Worm (Caenorhabditis elegans) whole organism, young adult: ENCODE measurements around the gene nhr-142.

Experiments
- B0261.1 ChIP-seq: sonication (generic microtip); optimal IDR thresholded peaks from 2 replicates; lab custom pipeline; 2016; ENCODE audit warnings: mild to moderate bottlenecking, missing genetic modification characterization, moderate library complexity, missing compliant biosample characterization
- B0336.3 ChIP-seq: fragments of 200-800 bp; sonication (Bioruptor generic); IDR thresholded peaks from 2 replicates; pipeline ENCODE4 v1.3.6; 2022; ENCODE audit warnings: missing genetic modification characterization, missing compliant biosample characterization
- C06A6.2 ChIP-seq: fragments of 200-800 bp; sonication (Bioruptor generic); conservative IDR thresholded peaks from 2 replicates; pipeline ENCODE4 v1.3.6; 2022; ENCODE audit warnings: missing genetic modification characterization, missing compliant biosample characterization
- C17E4.6 ChIP-seq: fragments of 200-800 bp; sonication (Bioruptor generic); IDR thresholded peaks from 2 replicates; pipeline ENCODE4 v1.3.6; 2022; ENCODE audit warnings: missing genetic modification reagents, missing genetic modification characterization, missing compliant biosample characterization
- D2030.7 ChIP-seq: fragments of 200-800 bp; sonication (Bioruptor generic); IDR thresholded peaks from 2 replicates; pipeline ENCODE4 v1.3.6; 2022; ENCODE audit warnings: missing genetic modification reagents, missing genetic modification characterization, missing compliant biosample characterization
- F33H1.4 ChIP-seq: fragments of 200-800 bp; sonication (Bioruptor generic); IDR thresholded peaks from 2 replicates; pipeline ENCODE4 v1.3.6; 2022; ENCODE audit warnings: missing genetic modification reagents, missing genetic modification characterization, missing compliant biosample characterization
- F52B5.7 ChIP-seq: sonication (generic microtip); optimal IDR thresholded peaks from 2 replicates; lab custom pipeline; 2016; ENCODE audit warnings: mild to moderate bottlenecking, missing genetic modification characterization, missing compliant biosample characterization
- F57C9.4 ChIP-seq: sonication (generic microtip); optimal IDR thresholded peaks from 2 replicates; lab custom pipeline; 2017; ENCODE audit warnings: mild to moderate bottlenecking, missing genetic modification characterization, missing compliant biosample characterization
- K12H6.12 ChIP-seq: fragments of 200-800 bp; sonication (Bioruptor generic); optimal IDR thresholded peaks from 2 replicates; lab custom pipeline; 2018; ENCODE audit warnings: mild to moderate bottlenecking, missing genetic modification characterization, missing compliant biosample characterization
- T07F8.4 ChIP-seq: sonication (generic microtip); optimal IDR thresholded peaks from 2 replicates; lab custom pipeline; 2016; ENCODE audit warnings: mild to moderate bottlenecking, missing genetic modification characterization, moderate library complexity, missing compliant biosample characterization
- ZK185.1 ChIP-seq: sonication (generic microtip); optimal IDR thresholded peaks from 2 replicates; lab custom pipeline; 2016; ENCODE audit warnings: mild to moderate bottlenecking, missing genetic modification characterization, missing compliant biosample characterization; ENCODE audit not compliant: poor library complexity, severe bottlenecking
- attf-6 ChIP-seq: fragments of 200-800 bp; sonication (Bioruptor generic); IDR thresholded peaks from 2 replicates; pipeline ENCODE4 v1.3.6; 2022; ENCODE audit warnings: missing genetic modification reagents, missing genetic modification characterization, missing compliant biosample characterization
- cebp-1 ChIP-seq, 2 experiments: fragments of 200-800 bp in 1 of 2; sonication (Bioruptor generic) in 1 of 2; sonication (generic microtip) in 1 of 2; IDR thresholded peaks in 1 of 2; optimal IDR thresholded peaks in 1 of 2; 2 replicates each; pipeline versions ENCODE4 v1.3.6 to Lab custom; 2017 to 2022; ENCODE audit warnings: missing compliant biosample characterization in 2 of 2, missing genetic modification characterization in 2 of 2, mild to moderate bottlenecking in 1 of 2, missing genetic modification reagents in 1 of 2, moderate library complexity in 1 of 2
- cebp-2 ChIP-seq: fragments of 200-800 bp; sonication (Bioruptor generic); IDR thresholded peaks from 2 replicates; pipeline ENCODE4 v1.3.6; 2022; ENCODE audit warnings: missing genetic modification characterization, missing compliant biosample characterization
- ceh-100 ChIP-seq: fragments of 200-800 bp; sonication (Bioruptor generic); IDR thresholded peaks from 2 replicates; pipeline ENCODE4 v1.3.6; 2022; ENCODE audit warnings: missing genetic modification reagents, missing genetic modification characterization, missing compliant biosample characterization
- ceh-40 ChIP-seq: fragments of 200-800 bp; sonication (Bioruptor generic); IDR thresholded peaks from 2 replicates; pipeline ENCODE4 v1.3.6; 2022; ENCODE audit warnings: missing genetic modification characterization, missing compliant biosample characterization
- ceh-91 ChIP-seq: fragments of 200-800 bp; sonication (Bioruptor generic); IDR thresholded peaks from 2 replicates; pipeline ENCODE4 v1.3.6; 2022; ENCODE audit warnings: missing genetic modification reagents, missing genetic modification characterization, missing compliant biosample characterization
- chd-7 ChIP-seq: sonication (generic microtip); optimal IDR thresholded peaks from 2 replicates; lab custom pipeline; 2016; ENCODE audit warnings: mild to moderate bottlenecking, missing genetic modification characterization, moderate library complexity, missing compliant biosample characterization
- dox-1 ChIP-seq: fragments of 200-800 bp; sonication (Bioruptor generic); IDR thresholded peaks from 2 replicates; pipeline ENCODE4 v1.3.6; 2022; ENCODE audit warnings: missing genetic modification reagents, missing genetic modification characterization, missing compliant biosample characterization
- dpff-1 ChIP-seq: sonication (generic microtip); optimal IDR thresholded peaks from 2 replicates; lab custom pipeline; 2017; ENCODE audit warnings: mild to moderate bottlenecking, missing genetic modification characterization, missing compliant biosample characterization
- dpl-1 ChIP-seq: fragments of 150-350 bp; optimal IDR thresholded peaks from 2 replicates; lab custom pipeline; 2014; ENCODE audit warnings: missing biosample characterization, missing genetic modification reagents, missing genetic modification characterization
- egrh-3 ChIP-seq: fragments of 200-800 bp; sonication (Bioruptor generic); IDR thresholded peaks from 2 replicates; pipeline ENCODE4 v1.3.6; 2022; ENCODE audit warnings: missing genetic modification reagents, missing genetic modification characterization, missing compliant biosample characterization
- fkh-3 ChIP-seq: sonication (generic microtip); optimal IDR thresholded peaks from 2 replicates; lab custom pipeline; 2016; ENCODE audit warnings: mild to moderate bottlenecking, missing genetic modification characterization, missing compliant biosample characterization
- gei-17 ChIP-seq: fragments of 200-800 bp; sonication (Bioruptor generic); optimal IDR thresholded peaks from 2 replicates; lab custom pipeline; 2018; ENCODE audit warnings: mild to moderate bottlenecking, missing genetic modification characterization, missing compliant biosample characterization
- hmg-1.2 ChIP-seq: fragments of 200-800 bp; sonication (Bioruptor generic); IDR thresholded peaks from 2 replicates; pipeline ENCODE4 v1.3.6; 2022; ENCODE audit warnings: missing genetic modification reagents, missing genetic modification characterization, missing compliant biosample characterization
- hsf-1 ChIP-seq: fragments of 200-800 bp; sonication (Bioruptor generic); IDR thresholded peaks from 2 replicates; pipeline ENCODE4 v1.3.6; 2022; ENCODE audit warnings: missing genetic modification reagents, missing genetic modification characterization, missing compliant biosample characterization
- let-607 ChIP-seq, 2 experiments: fragments of 200-800 bp in 1 of 2; sonication (Bioruptor generic) in 1 of 2; sonication (generic microtip) in 1 of 2; optimal IDR thresholded peaks; 2 replicates each; lab custom pipeline; 2016 to 2018; ENCODE audit warnings: mild to moderate bottlenecking in 2 of 2, missing compliant biosample characterization in 2 of 2, missing genetic modification characterization in 2 of 2, moderate library complexity in 2 of 2, missing genotype in 1 of 2
- lin-26 ChIP-seq: fragments of 200-800 bp; sonication (Bioruptor generic); IDR thresholded peaks from 2 replicates; pipeline ENCODE4 v1.3.6; 2022; ENCODE audit warnings: missing genetic modification reagents, missing genetic modification characterization, missing compliant biosample characterization
- lin-35 ChIP-seq, 3 experiments: fragments of 150-350 bp in 2 of 3; sonication (generic microtip) in 1 of 3; optimal IDR thresholded peaks; 2 replicates each; lab custom pipeline; 2014 to 2018; ENCODE audit warnings: missing biosample characterization in 3 of 3, missing genetic modification characterization in 3 of 3, missing genetic modification reagents in 3 of 3
- lin-54 ChIP-seq: fragments of 200-800 bp; sonication (Bioruptor generic); optimal IDR thresholded peaks from 2 replicates; lab custom pipeline; 2018; ENCODE audit warnings: mild to moderate bottlenecking, missing genetic modification characterization, missing compliant biosample characterization
- lsl-1 ChIP-seq: fragments of 200-800 bp; sonication (Bioruptor generic); optimal IDR thresholded peaks from 2 replicates; lab custom pipeline; 2018; ENCODE audit warnings: mild to moderate bottlenecking, missing genetic modification characterization, moderate library complexity, missing compliant biosample characterization
- madf-10 ChIP-seq: sonication (generic microtip); optimal IDR thresholded peaks from 2 replicates; lab custom pipeline; 2016; ENCODE audit warnings: mild to moderate bottlenecking, missing genetic modification characterization, missing compliant biosample characterization
- madf-6 ChIP-seq: fragments of 200-800 bp; sonication (Bioruptor generic); IDR thresholded peaks from 2 replicates; pipeline ENCODE4 v1.3.6; 2022; ENCODE audit warnings: missing genetic modification reagents, missing genetic modification characterization, missing compliant biosample characterization
- mcd-1 ChIP-seq: fragments of 200-800 bp; sonication (Bioruptor generic); IDR thresholded peaks from 2 replicates; pipeline ENCODE4 v1.3.6; 2022; ENCODE audit warnings: missing genetic modification reagents, missing genetic modification characterization, missing compliant biosample characterization
- nfyb-1 ChIP-seq: fragments of 200-800 bp; sonication (Bioruptor generic); IDR thresholded peaks from 2 replicates; pipeline ENCODE4 v1.3.6; 2022; ENCODE audit warnings: missing genetic modification reagents, missing genetic modification characterization, missing compliant biosample characterization
- nhr-27 ChIP-seq: fragments of 200-800 bp; sonication (Bioruptor generic); optimal IDR thresholded peaks from 2 replicates; lab custom pipeline; 2018; ENCODE audit warnings: mild to moderate bottlenecking, missing genetic modification characterization, moderate library complexity, missing compliant biosample characterization
- nhr-90 ChIP-seq: sonication (generic microtip); optimal IDR thresholded peaks from 2 replicates; lab custom pipeline; 2016; ENCODE audit warnings: missing genotype, mild to moderate bottlenecking, missing genetic modification characterization, missing compliant biosample characterization
- repo-1 ChIP-seq: sonication (generic microtip); optimal IDR thresholded peaks from 2 replicates; lab custom pipeline; 2017; ENCODE audit warnings: mild to moderate bottlenecking, missing genetic modification characterization, missing compliant biosample characterization
- snpc-4 ChIP-seq, 5 experiments: fragments of 150-350 bp in 1 of 5; sonication (generic microtip) in 4 of 5; optimal IDR thresholded peaks; 2 replicates each; lab custom pipeline; 2014 to 2018; ENCODE audit warnings: missing genetic modification characterization in 5 of 5, missing biosample characterization in 3 of 5, antibody characterized with exemption in 2 of 5, mild to moderate bottlenecking in 2 of 5, missing compliant biosample characterization in 2 of 5, missing genotype in 2 of 5, moderate library complexity in 2 of 5, missing genetic modification reagents in 1 of 5
- tbp1 ChIP-seq: fragments of 200-800 bp; sonication (Bioruptor generic); optimal IDR thresholded peaks from 2 replicates; lab custom pipeline; 2018; ENCODE audit warnings: mild to moderate bottlenecking, missing genetic modification characterization, missing compliant biosample characterization
- tlf-1 ChIP-seq: fragments of 200-800 bp; sonication (Bioruptor generic); optimal IDR thresholded peaks from 2 replicates; lab custom pipeline; 2018; ENCODE audit warnings: mild to moderate bottlenecking, missing genetic modification characterization, missing compliant biosample characterization
- xnd-1 ChIP-seq: sonication (generic microtip); optimal IDR thresholded peaks from 2 replicates; lab custom pipeline; 2016; ENCODE audit warnings: missing genotype, missing genetic modification reagents, missing genetic modification characterization, missing compliant biosample characterization
- zfh-2 ChIP-seq: fragments of 200-800 bp; sonication (Bioruptor generic); conservative IDR thresholded peaks from 2 replicates; pipeline ENCODE4 v1.3.6; 2022; ENCODE audit warnings: missing genetic modification reagents, missing genetic modification characterization, missing compliant biosample characterization
- ztf-26 ChIP-seq: sonication (generic microtip); optimal IDR thresholded peaks from 2 replicates; lab custom pipeline; 2017; ENCODE audit warnings: missing genetic modification characterization, missing compliant biosample characterization

Gene nhr-142

ce11 chrV:5782687-5783086 lies 7.7 kb downstream of the nhr-142 start, which contains the start of gene fbxa-183:
TSS of gene fbxa-183 (minus strand) at chrV:5782787.
- no peak for TF ChIP-seq xnd-1
- no peak for TF ChIP-seq let-607 (tag; optimal IDR thresholded peaks at IDR 0.05; lab: Kevin White, UChicago)
- no peak for TF ChIP-seq repo-1
- no peak for TF ChIP-seq gei-17 (GFP tag; lab: Kevin White, UChicago)
- TF ChIP-seq C06A6.2: no peak
- TF ChIP-seq nhr-27 (tag; lab: Kevin White, UChicago): no peak
- TF ChIP-seq F33H1.4 (GFP tag; lab: Robert Waterston, UW): no peak
- no peak for TF ChIP-seq mcd-1 (GFP tag; lab: Robert Waterston, UW)
- no peak for TF ChIP-seq fkh-3
- TF ChIP-seq ceh-100 (GFP tag; lab: Robert Waterston, UW): no peak
- TF ChIP-seq madf-10 (tag; lab: Kevin White, UChicago): no peak
- TF ChIP-seq T07F8.4 (tag; lab: Kevin White, UChicago): no peak
- TF ChIP-seq ceh-40 (GFP tag; lab: Robert Waterston, UW): no peak
- TF ChIP-seq, all 124 proteins: peak for 0

- TF ChIP-seq cebp-2 (GFP tag; lab: Robert Waterston, UW) (peak; percentile 94), B0336.3 (0 out of 2 replicates have a peak, but pooled peaks have one; percentile 41), nfyb-1 (GFP tag; lab: Robert Waterston, UW) (no peak), lsl-1 (GFP tag; lab: Kevin White, UChicago) (peak; percentile 79), lin-26 (GFP tag; lab: Robert Waterston, UW) (peak; percentile 68; the same call in 1 of the 2 replicates), F57C9.4 (peak; percentile 100), dox-1 (GFP tag; lab: Robert Waterston, UW) (peak; percentile 81), attf-6 (no peak), F52B5.7 (no peak), cebp-1 (GFP tag; IDR thresholded peaks at IDR 0.05; lab: Robert Waterston, UW) (no peak; the same call in 1 of the 2 replicates), cebp-1 (tag; optimal IDR thresholded peaks at IDR 0.05; lab: Kevin White, UChicago) (peak; percentile 69), tbp1 (GFP tag; lab: Kevin White, UChicago) (peak; percentile 36), C06A6.2 (peak; percentile 66), K12H6.12 (tag; lab: Kevin White, UChicago) (peak; percentile 40), let-607 (tag; optimal IDR thresholded peaks at IDR 0.05; lab: Kevin White, UChicago) (peak in 1 of 2 experiments; percentile 60), tlf-1 (no peak), B0261.1 (tag; lab: Kevin White, UChicago) (no peak), chd-7 (tag; lab: Kevin White, UChicago) (peak; percentile 18), lin-35 (GFP tag; optimal IDR thresholded peaks at IDR 0.05; lab: Kevin White, UChicago) (no peak), ceh-40 (GFP tag; lab: Robert Waterston, UW) (no peak), zfh-2 (GFP tag; lab: Robert Waterston, UW) (no peak), ztf-26 (tag; lab: Kevin White, UChicago) (peak; percentile 89), hmg-1.2 (GFP tag; lab: Robert Waterston, UW) (peak; percentile 80), dpff-1 (tag; lab: Kevin White, UChicago) (no peak), madf-6 (peak; percentile 56; the same call in 1 of the 2 replicates), ZK185.1 (no peak), C17E4.6 (GFP tag; lab: Robert Waterston, UW) (no peak), ceh-91 (peak; percentile 24; the same call in 1 of the 2 replicates), F33H1.4 (GFP tag; lab: Robert Waterston, UW) (peak; percentile 76), nhr-27 (tag; lab: Kevin White, UChicago) (no peak), nhr-90 (tag; lab: Kevin White, UChicago) (peak; percentile 69), egrh-3 (GFP tag; lab: Robert Waterston, UW) (peak; percentile 24; the same call in 1 of the 2 replicates), lin-54 (GFP tag; lab: Kevin White, UChicago) (peak; percentile 5), D2030.7 (no peak), hsf-1 (no peak), snpc-4 (GFP tag; optimal IDR thresholded peaks at IDR 0.05; lab: Kevin White, UChicago) (no peak), snpc-4 (tag; optimal IDR thresholded peaks at IDR 0.05; lab: Kevin White, UChicago) (peak in 3 of 4 experiments; percentile 3 to 57 (median 33)), mcd-1 (GFP tag; lab: Robert Waterston, UW) (peak; percentile 53), dpl-1 (GFP tag; lab: Kevin White, UChicago) (no peak)
Observed at ce11 chrV:5780713-5781360, 9.5 kb downstream of the nhr-142 start, which contains the start of gene F44E7.5. TSS of gene F44E7.5 (minus strand) at chrV:5780922.
